Worm (Caenorhabditis elegans) whole organism, L4/young adult: ENCODE measurements around the gene ksr-1.
"Not testable (repeated sequence)": the region's sequence is repeated elsewhere in the genome, so short reads cannot be mapped to it uniquely, and the experiment has no call there.

Experiments
- W03F9.2 ChIP-seq: fragments of 150-350 bp; optimal IDR thresholded peaks from 2 replicates; lab custom pipeline; 2014; ENCODE audit warnings: missing biosample characterization, missing genetic modification characterization
- dao-5 ChIP-seq: sonication (generic microtip); optimal IDR thresholded peaks from 2 replicates; lab custom pipeline; 2016; ENCODE audit warnings: missing genotype, missing genetic modification characterization, moderate library complexity, missing compliant biosample characterization
- him-1 ChIP-seq: sonication (generic microtip); optimal IDR thresholded peaks from 2 replicates; lab custom pipeline; 2016; ENCODE audit warnings: missing genotype, missing genetic modification reagents, missing genetic modification characterization, missing compliant biosample characterization

ksr-1 gene

ce11 chrX:8299554-8299953, 24.6 kb downstream of the ksr-1 start, which contains the start of gene ced-13:
Gene ced-13 (minus strand): TSS chrX:8299654.
- TF ChIP-seq him-1 (no peak), dao-5 (no peak), W03F9.2 (tag; lab: Kevin White, UChicago) (no peak)

- TF ChIP-seq W03F9.2 (tag; lab: Kevin White, UChicago) (no peak), him-1 (no peak), dao-5 (no peak)
Measured at ce11 chrX:8302299-8302698, 27.3 kb downstream of the ksr-1 start, which contains the start of gene inx-5. Gene inx-5 (minus strand): TSS chrX:8302399.

ce11 chrX:8302803-8303202, 27.8 kb downstream of the ksr-1 start:
- TF ChIP-seq dao-5 (no peak), him-1 (no peak), W03F9.2 (tag; lab: Kevin White, UChicago) (no peak)

- no peak for TF ChIP-seq dao-5
- no peak for TF ChIP-seq W03F9.2 (tag; lab: Kevin White, UChicago)
- no peak for TF ChIP-seq him-1
Measured at ce11 chrX:8307600-8307999, 32.6 kb downstream of the ksr-1 start, which contains the start of gene R09F10.5. Gene R09F10.5 (minus strand): TSS chrX:8307700.

ce11 chrX:8308491-8308890, 33.5 kb downstream of the ksr-1 start:
- no peak for TF ChIP-seq dao-5
- no peak for TF ChIP-seq him-1
- TF ChIP-seq W03F9.2 (tag; lab: Kevin White, UChicago) = no peak

- TF ChIP-seq him-1 (no peak), dao-5 (no peak), W03F9.2 (tag; lab: Kevin White, UChicago) (no peak)
Measured at ce11 chrX:8310747-8311146, 35.8 kb downstream of the ksr-1 start.

- TF ChIP-seq him-1 = no peak
- TF ChIP-seq dao-5 = no peak
Measured at ce11 chrX:8311590-8311989, 36.6 kb downstream of the ksr-1 start.

ce11 chrX:8318950-8319349, 44.0 kb downstream of the ksr-1 start, which contains the start of gene srh-11:
Gene srh-11 (minus strand): TSS chrX:8319050.
- no peak for TF ChIP-seq him-1
- TF ChIP-seq dao-5 = no peak
- TF ChIP-seq W03F9.2 (tag; lab: Kevin White, UChicago) = no peak

ce11 chrX:8320889-8321288, 45.9 kb downstream of the ksr-1 start, which contains the start of gene pqn-57:
Gene pqn-57 (minus strand): TSS chrX:8320989.
- no peak for TF ChIP-seq dao-5
- TF ChIP-seq him-1 = no peak
- no peak for TF ChIP-seq W03F9.2 (tag; lab: Kevin White, UChicago)

ce11 chrX:8321811-8322210, 46.8 kb downstream of the ksr-1 start, which contains the start of gene abu-9:
Gene abu-9 (plus strand): TSS chrX:8322111.
- TF ChIP-seq dao-5; him-1; W03F9.2 (tag; lab: Kevin White, UChicago): not testable (repeated sequence)

ce11 chrX:8323371-8323770, 48.4 kb downstream of the ksr-1 start, which contains the start of gene R09F10.1:
Gene R09F10.1 (plus strand): TSS chrX:8323592.
- TF ChIP-seq W03F9.2 (tag; lab: Kevin White, UChicago) = no peak
- TF ChIP-seq him-1 = no peak
- no peak for TF ChIP-seq dao-5

- no peak for TF ChIP-seq him-1
Measured at ce11 chrX:8326394-8326793, 51.4 kb downstream of the ksr-1 start, which contains the start of gene R09F10.8. Gene R09F10.8 (minus strand): TSS chrX:8326451.

- TF ChIP-seq him-1 (no peak), dao-5 (no peak), W03F9.2 (tag; lab: Kevin White, UChicago) (no peak)
Measured at ce11 chrX:8327800-8328199, 52.8 kb downstream of the ksr-1 start, which contains the start of gene F55E10.4. Gene F55E10.4 (minus strand): TSS chrX:8327900.
